Worm (Caenorhabditis elegans) whole organism, young adult: Measurements from ENCODE around the gene C25H3.7.
A peak's percentile ranks its signal among the peaks of the same experiment; 100 is the strongest.

Source experiments
- B0019.2 ChIP-seq: fragments of 200-800 bp; sonication (Bioruptor generic); conservative IDR thresholded peaks from 2 replicates; pipeline ENCODE4 v1.3.6; 2022; ENCODE audit warnings: missing genetic modification reagents, missing genetic modification characterization, missing compliant biosample characterization
- F22D6.2 ChIP-seq: sonication (generic microtip); optimal IDR thresholded peaks from 2 replicates; lab custom pipeline; 2016; ENCODE audit warnings: mild to moderate bottlenecking, missing genetic modification characterization, missing compliant biosample characterization
- F49E8.2 ChIP-seq: sonication (generic microtip); optimal IDR thresholded peaks from 3 replicates; lab custom pipeline; 2017; ENCODE audit warnings: missing genetic modification characterization, mild to moderate bottlenecking, missing compliant biosample characterization, antibody characterized with exemption, moderate library complexity; ENCODE audit not compliant: insufficient read depth
- T26A5.8 ChIP-seq: sonication (generic microtip); optimal IDR thresholded peaks from 2 replicates; lab custom pipeline; 2016; ENCODE audit warnings: missing genetic modification characterization, missing compliant biosample characterization
- bed-1 ChIP-seq: fragments of 200-800 bp; sonication (Bioruptor generic); IDR thresholded peaks from 2 replicates; pipeline ENCODE4 v1.3.6; 2022; ENCODE audit warnings: missing genetic modification reagents, missing genetic modification characterization, missing compliant biosample characterization
- ccch-3 ChIP-seq: fragments of 200-800 bp; sonication (Bioruptor generic); optimal IDR thresholded peaks from 2 replicates; lab custom pipeline; 2018; ENCODE audit warnings: mild to moderate bottlenecking, missing genetic modification characterization, missing compliant biosample characterization
- dox-1 ChIP-seq: fragments of 200-800 bp; sonication (Bioruptor generic); IDR thresholded peaks from 2 replicates; pipeline ENCODE4 v1.3.6; 2022; ENCODE audit warnings: missing genetic modification reagents, missing genetic modification characterization, missing compliant biosample characterization
- efl-1 ChIP-seq: fragments of 150-350 bp; optimal IDR thresholded peaks from 2 replicates; lab custom pipeline; 2014; ENCODE audit warnings: missing biosample characterization, missing genetic modification reagents, missing genetic modification characterization
- him-1 ChIP-seq: sonication (generic microtip); optimal IDR thresholded peaks from 2 replicates; lab custom pipeline; 2016; ENCODE audit warnings: missing genotype, missing genetic modification reagents, missing genetic modification characterization, missing compliant biosample characterization
- let-526 ChIP-seq: fragments of 200-800 bp; sonication (Bioruptor generic); IDR thresholded peaks from 2 replicates; pipeline ENCODE4 v1.3.6; 2022; ENCODE audit warnings: missing genetic modification reagents, missing genetic modification characterization, missing compliant biosample characterization
- lin-35 ChIP-seq, 3 experiments: fragments of 150-350 bp in 2 of 3; sonication (generic microtip) in 1 of 3; optimal IDR thresholded peaks; 2 replicates each; lab custom pipeline; 2014 to 2018; ENCODE audit warnings: missing biosample characterization in 3 of 3, missing genetic modification characterization in 3 of 3, missing genetic modification reagents in 3 of 3
- madf-3 ChIP-seq: fragments of 200-800 bp; sonication (Bioruptor generic); IDR thresholded peaks from 2 replicates; pipeline ENCODE4 v1.3.6; 2022; ENCODE audit warnings: missing genetic modification reagents, missing genetic modification characterization, missing compliant biosample characterization
- nhr-90 ChIP-seq: sonication (generic microtip); optimal IDR thresholded peaks from 2 replicates; lab custom pipeline; 2016; ENCODE audit warnings: missing genotype, mild to moderate bottlenecking, missing genetic modification characterization, missing compliant biosample characterization
- tbp1 ChIP-seq: fragments of 200-800 bp; sonication (Bioruptor generic); optimal IDR thresholded peaks from 2 replicates; lab custom pipeline; 2018; ENCODE audit warnings: mild to moderate bottlenecking, missing genetic modification characterization, missing compliant biosample characterization

DNA sequence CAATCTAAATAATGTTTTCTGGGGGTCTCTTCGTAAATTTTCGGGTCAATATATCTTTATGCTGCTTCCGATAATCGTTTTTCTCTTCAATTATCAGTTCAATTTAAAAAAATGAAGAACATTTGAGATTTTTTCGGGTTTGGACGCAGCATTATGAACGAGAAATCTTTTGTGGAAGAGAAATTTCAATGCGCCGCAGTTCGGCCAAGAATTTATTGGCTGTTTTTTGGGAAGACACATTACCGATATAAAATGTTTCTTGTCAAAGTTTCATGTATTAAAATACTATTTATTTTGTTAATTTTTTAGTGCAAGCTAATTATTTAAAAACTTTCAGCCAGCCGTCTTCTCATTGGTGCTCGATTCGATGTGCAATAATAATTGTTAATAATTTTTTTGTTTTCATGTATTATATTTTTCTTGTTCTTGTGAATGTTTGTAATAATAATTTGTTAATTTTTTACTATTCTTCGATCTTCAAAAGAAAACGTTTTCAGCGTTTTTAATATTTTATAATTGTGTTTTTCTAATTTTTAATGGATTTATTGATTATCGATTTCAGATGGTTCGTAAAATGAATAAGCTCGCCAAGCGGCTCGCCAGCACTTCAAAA is 47.1 kb upstream of the C25H3.7 start, which contains the start of the genes C18A3.10 and C18A3.3:
- TF ChIP-seq lin-35 (GFP tag; optimal IDR thresholded peaks at IDR 0.05; lab: Kevin White, UChicago) (no peak), dox-1 (GFP tag; lab: Robert Waterston, UW) (no peak), ccch-3 (GFP tag; lab: Kevin White, UChicago) (no peak), tbp1 (GFP tag; lab: Kevin White, UChicago) (no peak), him-1 (tag; lab: Kevin White, UChicago) (no peak), F49E8.2 (tag; lab: Kevin White, UChicago) (no peak), bed-1 (GFP tag; lab: Robert Waterston, UW) (no peak), B0019.2 (GFP tag; lab: Robert Waterston, UW) (no peak), efl-1 (GFP tag; lab: Kevin White, UChicago) (no peak), nhr-90 (tag; lab: Kevin White, UChicago) (no peak), T26A5.8 (tag; lab: Kevin White, UChicago) (no peak), F22D6.2 (no peak), let-526 (GFP tag; lab: Robert Waterston, UW) (no peak), madf-3 (0 out of 2 replicates have a peak, but pooled peaks have one; percentile 28)
